Fruit fly (Drosophila melanogaster) whole organism, embryonic: ENCODE data around the gene CG7054.

ENCODE experiments used
- CG12769 ChIP-seq: fragments of 200-800 bp; sonication (Bioruptor generic); optimal IDR thresholded peaks from 2 replicates; lab custom pipeline; 2019; ENCODE audit warnings: missing biosample characterization, mild to moderate bottlenecking, missing genetic modification characterization, moderate library complexity
- CG13123 ChIP-seq: fragments of 200-800 bp; sonication (Bioruptor generic); optimal IDR thresholded peaks from 2 replicates; lab custom pipeline; 2016; ENCODE audit warnings: missing biosample characterization, missing genetic modification characterization
- CG13624 ChIP-seq: fragments of 200-800 bp; sonication (Bioruptor generic); optimal IDR thresholded peaks from 2 replicates; lab custom pipeline; 2016; ENCODE audit warnings: missing biosample characterization, missing genetic modification characterization
- CG14710 ChIP-seq: fragments of 200-800 bp; sonication (Bioruptor generic); optimal IDR thresholded peaks from 3 replicates; lab custom pipeline; 2019; ENCODE audit warnings: missing biosample characterization, mild to moderate bottlenecking, missing genetic modification characterization, moderate library complexity
- CG17912 ChIP-seq: fragments of 200-800 bp; sonication (Bioruptor generic); optimal IDR thresholded peaks from 2 replicates; lab custom pipeline; 2018; ENCODE audit warnings: missing biosample characterization, mild to moderate bottlenecking, missing genetic modification characterization
- CG18262 ChIP-seq: fragments of 200-800 bp; optimal IDR thresholded peaks from 3 replicates; lab custom pipeline; 2019; ENCODE audit warnings: missing biosample characterization, mild to moderate bottlenecking, missing genetic modification characterization, moderate library complexity
- CG18476 ChIP-seq: fragments of 200-800 bp; sonication (Bioruptor generic); optimal IDR thresholded peaks from 2 replicates; lab custom pipeline; 2016; ENCODE audit warnings: missing biosample characterization, mild to moderate bottlenecking, missing genetic modification characterization
- CG2116 ChIP-seq: fragments of 200-800 bp; sonication (Bioruptor generic); optimal IDR thresholded peaks from 3 replicates; lab custom pipeline; 2018; ENCODE audit warnings: missing biosample characterization, mild to moderate bottlenecking, missing genetic modification characterization
- CG2129 ChIP-seq: fragments of 200-800 bp; sonication (Bioruptor generic); IDR thresholded peaks from 2 replicates; pipeline ENCODE4 v1.3.6; 2022; ENCODE audit warnings: missing biosample characterization, missing genetic modification characterization; ENCODE audit not compliant: partially characterized antibody
- CG2875 ChIP-seq: fragments of 200-800 bp; sonication (Bioruptor generic); optimal IDR thresholded peaks from 2 replicates; lab custom pipeline; 2017; ENCODE audit warnings: missing biosample characterization, mild to moderate bottlenecking, missing genetic modification characterization, missing genetic modification reagents
- CG32767 ChIP-seq: fragments of 200-800 bp; sonication (Bioruptor generic); IDR thresholded peaks from 2 replicates; pipeline ENCODE4 v1.3.6; 2022; ENCODE audit warnings: missing biosample characterization, missing genetic modification characterization
- CG3281 ChIP-seq: fragments of 200-800 bp; sonication (Bioruptor generic); optimal IDR thresholded peaks from 3 replicates; lab custom pipeline; 2017; ENCODE audit warnings: missing biosample characterization, mild to moderate bottlenecking, missing genetic modification characterization
- CG3847 ChIP-seq: fragments of 200-800 bp; sonication (Bioruptor generic); IDR thresholded peaks from 2 replicates; pipeline ENCODE4 v1.3.6; 2022; ENCODE audit warnings: missing biosample characterization, missing genetic modification characterization
- CG4707 ChIP-seq: fragments of 200-800 bp; sonication (Bioruptor generic); optimal IDR thresholded peaks from 2 replicates; lab custom pipeline; 2018; ENCODE audit warnings: missing biosample characterization, mild to moderate bottlenecking, missing genetic modification characterization, moderate library complexity
- CG5245 ChIP-seq: fragments of 200-800 bp; sonication (Bioruptor generic); optimal IDR thresholded peaks from 3 replicates; lab custom pipeline; 2016; ENCODE audit warnings: missing biosample characterization, missing genetic modification characterization
- CG6654 ChIP-seq: fragments of 200-800 bp; sonication (Bioruptor generic); optimal IDR thresholded peaks from 2 replicates; lab custom pipeline; 2017; ENCODE audit warnings: missing biosample characterization, mild to moderate bottlenecking, missing genetic modification characterization
- D ChIP-seq, 2 experiments: fragments of 200-800 bp in 1 of 2; fragments of >200 bp in 1 of 2; sonication (Bioruptor generic) in 1 of 2; optimal IDR thresholded peaks; 2 replicates in 1 of 2; 3 replicates in 1 of 2; lab custom pipeline; 2017; ENCODE audit warnings: mild to moderate bottlenecking in 1 of 2, missing biosample characterization in 1 of 2, missing genetic modification characterization in 1 of 2, missing genetic modification reagents in 1 of 2
- Dll ChIP-seq: fragments of 200-800 bp; sonication (Bioruptor generic); IDR thresholded peaks from 4 replicates; pipeline ENCODE4 v1.3.6; 2022; ENCODE audit warnings: missing biosample characterization, missing genetic modification characterization; ENCODE audit not compliant: partially characterized antibody
- Ets65A ChIP-seq: fragments of 200-800 bp; sonication (Bioruptor generic); peaks from one replicate; lab custom pipeline; 2016; ENCODE audit warnings: missing biosample characterization, missing genetic modification characterization
- Kr ChIP-seq: fragments of 200-800 bp; sonication (Bioruptor generic); optimal IDR thresholded peaks from 2 replicates; lab custom pipeline; 2017; ENCODE audit warnings: missing biosample characterization, mild to moderate bottlenecking, missing genetic modification characterization
- Med ChIP-seq: fragments of 200-800 bp; sonication (Bioruptor generic); peaks from one replicate; lab custom pipeline; 2016; ENCODE audit warnings: missing biosample characterization, missing genetic modification characterization, mild to moderate bottlenecking, inconsistent platforms, moderate library complexity
- Oaz ChIP-seq: fragments of 200-800 bp; sonication (Bioruptor generic); IDR thresholded peaks from 2 replicates; pipeline ENCODE4 v1.3.6; 2022; ENCODE audit warnings: missing biosample characterization, missing genetic modification characterization
- Pdp1 ChIP-seq, 2 experiments: fragments of 200-800 bp; sonication (Bioruptor generic); optimal IDR thresholded peaks; 3 replicates each; lab custom pipeline; 2016; ENCODE audit warnings: missing biosample characterization in 2 of 2, missing genetic modification characterization in 2 of 2, mild to moderate bottlenecking in 1 of 2, moderate library complexity in 1 of 2
- Poxn ChIP-seq: fragments of 200-800 bp; sonication (Bioruptor generic); IDR thresholded peaks from 2 replicates; pipeline ENCODE4 v1.3.6; 2022; ENCODE audit warnings: missing biosample characterization, missing genetic modification characterization
- Ptx1 ChIP-seq: fragments of 200-800 bp; sonication (Bioruptor generic); IDR thresholded peaks from 2 replicates; pipeline ENCODE4 v1.3.6; 2022; ENCODE audit warnings: missing biosample characterization, missing genetic modification characterization
- Sin3A ChIP-seq: fragments of >200 bp; optimal IDR thresholded peaks from 2 replicates; lab custom pipeline; 2018
- Sry-β ChIP-seq: fragments of 200-800 bp; sonication (Bioruptor generic); optimal IDR thresholded peaks from 2 replicates; lab custom pipeline; 2018; ENCODE audit warnings: missing biosample characterization, mild to moderate bottlenecking, missing genetic modification characterization, moderate library complexity
- Trl ChIP-seq, 3 experiments: fragments of >200 bp in 2 of 3; fragments of 200-800 bp in 1 of 3; sonication (Bioruptor generic) in 1 of 3; optimal IDR thresholded peaks; 2 replicates in 1 of 3; 3 replicates in 2 of 3; lab custom pipeline; 2016 to 2017; ENCODE audit warnings: missing biosample characterization in 1 of 3, missing genetic modification characterization in 1 of 3
- bigmax ChIP-seq: fragments of 200-800 bp; sonication (Bioruptor generic); optimal IDR thresholded peaks from 2 replicates; lab custom pipeline; 2018; ENCODE audit warnings: missing biosample characterization, mild to moderate bottlenecking, missing genetic modification characterization
- caup ChIP-seq: fragments of 200-800 bp; sonication (Bioruptor generic); optimal IDR thresholded peaks from 3 replicates; lab custom pipeline; 2017; ENCODE audit warnings: missing biosample characterization, mild to moderate bottlenecking, missing genetic modification characterization, moderate library complexity; ENCODE audit not compliant: severe bottlenecking
- crp ChIP-seq, 2 experiments: fragments of 200-800 bp; sonication (Bioruptor generic); optimal IDR thresholded peaks; 2 replicates in 1 of 2; 3 replicates in 1 of 2; lab custom pipeline; 2017; ENCODE audit warnings: missing biosample characterization in 2 of 2, missing genetic modification characterization in 2 of 2, mild to moderate bottlenecking in 1 of 2, moderate library complexity in 1 of 2
- dmrt99B ChIP-seq: fragments of 200-800 bp; sonication (Bioruptor generic); optimal IDR thresholded peaks from 2 replicates; lab custom pipeline; 2018; ENCODE audit warnings: missing biosample characterization, mild to moderate bottlenecking, missing genetic modification characterization, moderate library complexity
- gt ChIP-seq: fragments of 200-800 bp; sonication (Bioruptor generic); IDR thresholded peaks from 2 replicates; pipeline ENCODE4 v1.3.6; 2022; ENCODE audit warnings: missing biosample characterization, missing genetic modification characterization
- h ChIP-seq: fragments of >200 bp; optimal IDR thresholded peaks from 2 replicates; lab custom pipeline; 2017
- hbn ChIP-seq: fragments of 200-800 bp; sonication (Bioruptor generic); IDR thresholded peaks from 2 replicates; pipeline ENCODE4 v1.3.6; 2022; ENCODE audit warnings: missing biosample characterization, missing genetic modification characterization; ENCODE audit not compliant: partially characterized antibody
- kah ChIP-seq: fragments of 200-800 bp; sonication (Bioruptor generic); optimal IDR thresholded peaks from 2 replicates; lab custom pipeline; 2018; ENCODE audit warnings: missing biosample characterization, mild to moderate bottlenecking, missing genetic modification characterization
- mld ChIP-seq: fragments of 200-800 bp; sonication (Bioruptor generic); IDR thresholded peaks from 3 replicates; pipeline ENCODE4 v1.3.6; 2022; ENCODE audit warnings: missing biosample characterization, missing genetic modification characterization; ENCODE audit not compliant: partially characterized antibody
- pnt ChIP-seq: fragments of 200-800 bp; sonication (Bioruptor generic); optimal IDR thresholded peaks from 3 replicates; lab custom pipeline; 2016; ENCODE audit warnings: missing biosample characterization, missing genetic modification characterization
- psq ChIP-seq: fragments of 200-800 bp; sonication (Bioruptor generic); optimal IDR thresholded peaks from 2 replicates; lab custom pipeline; 2017; ENCODE audit warnings: missing biosample characterization, missing genetic modification characterization
- ro ChIP-seq: fragments of 200-800 bp; sonication (Bioruptor generic); IDR thresholded peaks from 2 replicates; pipeline ENCODE4 v1.3.6; 2022; ENCODE audit warnings: missing biosample characterization, missing genetic modification characterization
- row ChIP-seq: fragments of 200-800 bp; sonication (Bioruptor generic); IDR thresholded peaks from 3 replicates; pipeline ENCODE4 v1.3.6; 2022; ENCODE audit warnings: missing biosample characterization, missing genetic modification characterization
- sc ChIP-seq, 3 experiments: fragments of >200 bp in 2 of 3; fragments of 200-800 bp in 1 of 3; sonication (Bioruptor generic) in 1 of 3; optimal IDR thresholded peaks; 2 replicates in 2 of 3; 3 replicates in 1 of 3; lab custom pipeline; 2017; ENCODE audit warnings: mild to moderate bottlenecking in 1 of 3, missing biosample characterization in 1 of 3, missing genetic modification characterization in 1 of 3, missing genetic modification reagents in 1 of 3
- sens-2 ChIP-seq: fragments of 200-800 bp; sonication (Bioruptor generic); IDR thresholded peaks from 2 replicates; pipeline ENCODE4 v1.3.6; 2022; ENCODE audit warnings: missing biosample characterization, missing genetic modification characterization
- sisA ChIP-seq: fragments of 200-800 bp; sonication (Bioruptor generic); IDR thresholded peaks from 2 replicates; pipeline ENCODE4 v1.3.6; 2022; ENCODE audit warnings: missing biosample characterization, missing genetic modification characterization
- tap ChIP-seq: fragments of 200-800 bp; optimal IDR thresholded peaks from 3 replicates; lab custom pipeline; 2019; ENCODE audit warnings: missing biosample characterization, mild to moderate bottlenecking, missing genetic modification characterization, moderate library complexity
- unc-4 ChIP-seq: fragments of 200-800 bp; sonication (Bioruptor generic); IDR thresholded peaks from 2 replicates; pipeline ENCODE4 v1.3.6; 2022; ENCODE audit warnings: missing biosample characterization, missing genetic modification characterization; ENCODE audit not compliant: partially characterized antibody
- usp ChIP-seq: fragments of >200 bp; optimal IDR thresholded peaks from 2 replicates; lab custom pipeline; 2017; ENCODE audit warnings: missing biosample characterization, missing genetic modification characterization
- yki ChIP-seq: fragments of >200 bp; optimal IDR thresholded peaks from 3 replicates; lab custom pipeline; 2018

CG7054 gene

DNA sequence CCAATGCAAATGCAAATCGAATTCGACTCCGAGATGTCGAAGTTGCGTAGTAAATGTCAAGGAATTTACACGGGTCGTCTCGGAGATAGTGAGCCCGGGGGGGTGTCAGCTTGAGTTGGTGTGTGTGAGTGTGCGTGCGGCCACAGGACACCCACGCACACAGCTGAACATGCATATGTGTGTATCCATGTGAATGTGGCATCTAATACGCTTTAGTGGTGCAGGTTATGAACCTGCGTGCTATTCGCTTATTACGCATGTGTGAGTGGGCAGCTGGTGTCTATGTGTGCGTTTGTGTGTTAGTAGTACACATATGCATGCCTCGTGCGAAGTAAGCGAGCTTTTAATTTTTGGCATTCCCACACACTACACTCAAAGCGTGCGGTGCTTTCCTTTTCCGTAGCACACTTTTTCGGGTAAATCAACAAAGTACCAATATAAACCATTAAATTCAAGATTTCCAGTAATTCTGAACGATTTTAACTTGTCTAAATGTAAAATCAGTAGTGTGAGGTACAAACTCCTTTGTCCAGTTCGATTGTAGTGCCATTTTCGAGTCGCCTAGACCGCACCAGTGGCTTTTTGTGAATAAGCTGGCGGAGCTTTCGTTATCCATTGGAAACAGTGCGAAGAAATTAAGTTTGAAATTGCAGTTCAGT is 4.2 kb downstream of the CG7054 start (continued):
- TF ChIP-seq crp (GFP tag; optimal IDR thresholded peaks at IDR 0.05; lab: Kevin White, UChicago) (peak in 1 of 2 experiments; percentile 28), sc (optimal IDR thresholded peaks at IDR 0.05; lab: Kevin White, UChicago) (no peak), sc (GFP tag; optimal IDR thresholded peaks at IDR 0.05; lab: Kevin White, UChicago) (peak; percentile 45), CG18476 (GFP tag; lab: Kevin White, UChicago) (peak; percentile 81), hbn (no peak), Trl (optimal IDR thresholded peaks at IDR 0.05; lab: Kevin White, UChicago) (no peak), Trl (GFP tag; optimal IDR thresholded peaks at IDR 0.05; lab: Kevin White, UChicago) (peak; percentile 91), kah (peak; percentile 60), CG17912 (GFP tag; lab: Kevin White, UChicago) (no peak), CG13123 (GFP tag; lab: Kevin White, UChicago) (peak; percentile 44), caup (GFP tag; lab: Kevin White, UChicago) (peak; percentile 93), psq (GFP tag; lab: Kevin White, UChicago) (no peak), Sin3A (lab: Kevin White, UChicago) (no peak), CG13624 (GFP tag; lab: Kevin White, UChicago) (peak; percentile 89), CG3281 (peak; percentile 89), yki (lab: Kevin White, UChicago) (no peak), CG5245 (GFP tag; lab: Kevin White, UChicago) (peak; percentile 71), pnt (GFP tag; lab: Kevin White, UChicago) (peak; percentile 85), D (optimal IDR thresholded peaks at IDR 0.05; lab: Kevin White, UChicago) (no peak), D (GFP tag; optimal IDR thresholded peaks at IDR 0.05; lab: Kevin White, UChicago) (peak; percentile 73), CG12769 (tag; lab: Kevin White, UChicago) (no peak), bigmax (GFP tag; lab: Kevin White, UChicago) (peak; percentile 34), sens-2 (GFP tag; lab: Robert Waterston, UW) (peak; percentile 65; the same call in 1 of the 2 replicates), CG2875 (GFP tag; lab: Kevin White, UChicago) (peak; percentile 54), usp (GFP tag; lab: Kevin White, UChicago) (no peak), CG6654 (GFP tag; lab: Kevin White, UChicago) (peak; percentile 36), Ets65A (peak; percentile 97), mld (GFP tag; lab: Robert Waterston, UW) (no peak), Med (GFP tag; lab: Kevin White, UChicago) (peak; percentile 98), sisA (GFP tag; lab: Robert Waterston, UW) (peak; percentile 83), CG18262 (tag; lab: Kevin White, UChicago) (no peak), Ptx1 (peak; percentile 89), Poxn (GFP tag; lab: Robert Waterston, UW) (peak; percentile 63; the same call in 1 of the 2 replicates), Pdp1 (GFP tag; optimal IDR thresholded peaks at IDR 0.05; lab: Kevin White, UChicago) (peak; percentile 74 to 88), h (lab: Kevin White, UChicago) (no peak), dmrt99B (tag; lab: Kevin White, UChicago) (peak; percentile 93), CG2116 (GFP tag; lab: Kevin White, UChicago) (peak; percentile 39), Dll (GFP tag; lab: Robert Waterston, UW) (no peak), CG4707 (peak; percentile 56), CG2129 (GFP tag; lab: Robert Waterston, UW) (no peak), gt (GFP tag; lab: Robert Waterston, UW) (0 out of 2 replicates have a peak, but pooled peaks have one; percentile 16), CG3847 (peak; percentile 88), CG32767 (GFP tag; lab: Robert Waterston, UW) (peak; percentile 49), Kr (GFP tag; lab: Kevin White, UChicago) (no peak), Oaz (peak; percentile 74), Sry-β (GFP tag; lab: Kevin White, UChicago) (no peak), ro (no peak; the same call in 1 of the 2 replicates), unc-4 (GFP tag; lab: Robert Waterston, UW) (no peak), tap (tag; lab: Kevin White, UChicago) (peak; percentile 75), row (GFP tag; lab: Robert Waterston, UW) (peak; percentile 93), CG14710 (tag; lab: Kevin White, UChicago) (peak; percentile 39)
